Worm (Caenorhabditis elegans): Measurements from ENCODE around the gene wrt-10.

ce11 chrII:7575614-7576013, 41.3 kb upstream of the wrt-10 start, which contains the start of gene F35D2.1:
- TF ChIP-seq hnd-1 (tag; optimal IDR thresholded peaks at IDR 0.05) = no peak
- TF ChIP-seq ama-1 (optimal IDR thresholded peaks at IDR 0.05) = no peak
- TF ChIP-seq B0310.2 (tag; optimal IDR thresholded peaks at IDR 0.05) = no peak
- TF ChIP-seq tra-4 (tag; optimal IDR thresholded peaks at IDR 0.05) = no peak
- TF ChIP-seq aly-1 (tag; optimal IDR thresholded peaks at IDR 0.05) = no peak
- TF ChIP-seq scrt-1 (GFP tag; IDR thresholded peaks at IDR 0.05) = no peak
- no peak for TF ChIP-seq tbx-37 (GFP tag; conservative IDR thresholded peaks at IDR 0.05)
- TF ChIP-seq flt-1 (GFP tag; IDR thresholded peaks at IDR 0.05) = no peak
- no peak for TF ChIP-seq ets-7 (tag; optimal IDR thresholded peaks at IDR 0.05)
- TF ChIP-seq F13C5.2 (tag; optimal IDR thresholded peaks at IDR 0.05) = no peak
- TF ChIP-seq tbx-11 (GFP tag; IDR thresholded peaks at IDR 0.05) = no peak
- no peak for TF ChIP-seq hmg-4 (GFP tag; optimal IDR thresholded peaks at IDR 0.05)
- no peak for TF ChIP-seq hmbx-1 (tag; optimal IDR thresholded peaks at IDR 0.05)
- TF ChIP-seq ceh-13 (GFP tag; optimal IDR thresholded peaks at IDR 0.05) = no peak

Data from whole organism, early embryonic.